Worm (Caenorhabditis elegans) whole organism, mixed stage, embryonic: ENCODE data around the gene ZK892.6.

Source experiments
- M03D4.4 ChIP-seq: sonication (generic microtip); optimal IDR thresholded peaks from 2 replicates; lab custom pipeline; 2017; ENCODE audit warnings: mild to moderate bottlenecking, missing genetic modification characterization, missing compliant biosample characterization
- cnd-1 ChIP-seq: fragments of 200-800 bp; sonication (Bioruptor generic); optimal IDR thresholded peaks from 2 replicates; lab custom pipeline; 2018; ENCODE audit warnings: mild to moderate bottlenecking, missing genetic modification characterization, missing compliant biosample characterization
- lsy-2 ChIP-seq: fragments of 150-350 bp; optimal IDR thresholded peaks from 2 replicates; lab custom pipeline; 2014; ENCODE audit warnings: missing biosample characterization, missing genetic modification characterization
- nhr-237 ChIP-seq: fragments of 150-350 bp; optimal IDR thresholded peaks from 2 replicates; lab custom pipeline; 2014; ENCODE audit warnings: missing biosample characterization, missing genetic modification characterization
- nhr-76 ChIP-seq: sonication (generic microtip); optimal IDR thresholded peaks from 2 replicates; lab custom pipeline; 2017; ENCODE audit warnings: missing biosample characterization, missing genetic modification characterization
- pha-4 ChIP-seq: fragments of 150-350 bp; optimal IDR thresholded peaks from 2 replicates; lab custom pipeline; 2018; ENCODE audit warnings: missing biosample characterization, missing genetic modification reagents, missing genetic modification characterization
- snpc-4 ChIP-seq: fragments of 150-350 bp; optimal IDR thresholded peaks from 2 replicates; lab custom pipeline; 2014; ENCODE audit warnings: missing biosample characterization, missing genetic modification characterization
- unc-39 ChIP-seq: fragments of 150-350 bp; optimal IDR thresholded peaks from 2 replicates; lab custom pipeline; 2014; ENCODE audit warnings: missing biosample characterization, missing genetic modification characterization
- unc-62 ChIP-seq: fragments of 150-350 bp; optimal IDR thresholded peaks from 2 replicates; lab custom pipeline; 2014; ENCODE audit warnings: missing biosample characterization, missing genetic modification reagents, missing genetic modification characterization

DNA sequence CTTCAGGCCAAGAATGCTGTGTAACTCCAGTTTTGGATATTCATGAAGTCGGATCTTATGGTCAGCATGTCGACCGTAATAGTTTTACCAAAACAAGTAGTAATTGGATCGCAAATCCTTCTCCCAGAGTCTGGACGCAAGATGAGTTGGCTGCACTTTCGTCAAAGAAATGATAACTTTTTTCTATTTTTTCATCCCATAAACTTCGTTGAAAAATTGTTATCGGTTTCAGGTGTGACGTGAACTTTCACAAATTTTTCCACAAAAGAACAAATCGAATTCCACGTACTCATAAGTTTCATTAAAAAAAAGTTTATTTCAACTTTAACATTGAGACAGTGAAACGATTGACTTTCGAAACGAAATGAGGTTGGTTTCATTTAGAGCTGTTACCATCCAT lies 28.0 kb upstream of the ZK892.6 start, which contains the start of gene ZK892.5:
- TF ChIP-seq nhr-76 (tag; lab: Kevin White, UChicago) (no peak), pha-4 (no peak), nhr-237 (tag; lab: Kevin White, UChicago) (no peak), unc-62 (GFP tag; lab: Kevin White, UChicago) (no peak), snpc-4 (tag; lab: Kevin White, UChicago) (no peak), lsy-2 (no peak), M03D4.4 (tag; lab: Kevin White, UChicago) (no peak), cnd-1 (no peak), unc-39 (tag; lab: Kevin White, UChicago) (no peak)
